Worm (Caenorhabditis elegans): ENCODE measurements around the gene gpla-1.

DNA sequence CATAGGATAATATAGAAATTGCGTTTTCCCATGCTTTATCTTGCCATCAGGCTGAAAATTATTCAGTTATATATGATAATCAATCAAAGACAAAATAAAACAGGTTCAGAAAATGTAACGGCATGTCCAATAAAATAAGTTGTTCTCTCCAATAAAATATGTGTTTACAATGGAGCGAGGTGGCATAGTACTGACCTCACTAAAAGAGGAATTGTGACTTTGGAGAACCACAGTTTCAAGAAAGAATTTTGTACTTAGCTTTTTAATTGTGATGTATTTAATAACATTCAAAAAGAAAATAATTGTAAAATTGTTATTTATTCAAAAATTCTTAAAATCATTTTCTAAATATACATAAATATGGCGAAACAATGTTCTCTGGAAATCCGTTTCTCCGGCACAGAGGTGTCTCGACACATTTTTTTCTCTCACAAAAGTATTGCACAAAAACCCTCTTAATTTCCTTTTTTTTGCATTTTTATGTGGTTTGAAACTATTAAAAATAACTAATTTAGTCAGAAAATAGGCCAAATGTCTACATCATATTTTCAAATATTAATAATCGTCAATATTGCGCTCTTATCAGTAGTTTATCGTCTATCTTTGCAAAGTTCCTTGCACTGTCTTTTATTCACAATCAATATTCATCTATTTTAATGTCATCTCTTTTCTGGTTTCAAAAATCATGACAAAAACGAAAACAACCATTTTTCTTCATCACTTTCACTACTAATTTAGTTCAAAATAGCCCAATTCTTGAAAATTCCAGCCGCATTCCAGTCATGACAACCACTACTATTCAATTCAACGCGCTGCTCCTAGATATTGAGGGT is 4.2 kb downstream of the gpla-1 start, which contains the start of the genes aman-2 and F58H1.3:
- TF ChIP-seq dmd-4 (tag; optimal IDR thresholded peaks at IDR 0.05; ENCODE audit: borderline replicate concordance), result no peak
- peak; percentile 28 for TF ChIP-seq lin-11 (tag; optimal IDR thresholded peaks at IDR 0.05)
- TF ChIP-seq ttx-3 (tag; optimal IDR thresholded peaks at IDR 0.05), result peak; percentile 57
- TF ChIP-seq che-1 (tag; optimal IDR thresholded peaks at IDR 0.05), result no peak
- TF ChIP-seq pqm-1 (tag; optimal IDR thresholded peaks at IDR 0.05), result peak; percentile 54

Measured in whole organism, late embryonic.